Worm (Caenorhabditis elegans): Measurements from ENCODE around the gene nep-11.

- TF ChIP-seq C17E4.6 (GFP tag; IDR thresholded peaks at IDR 0.05) (no peak), T26A5.8 (tag; optimal IDR thresholded peaks at IDR 0.05) (no peak), efl-1 (GFP tag; optimal IDR thresholded peaks at IDR 0.05) (no peak), ceh-58 (GFP tag; IDR thresholded peaks at IDR 0.05) (no peak), ztf-26 (tag; optimal IDR thresholded peaks at IDR 0.05) (no peak), snpc-4 (GFP tag; optimal IDR thresholded peaks at IDR 0.05) (no peak), snpc-4 (tag; optimal IDR thresholded peaks at IDR 0.05) (no peak)
These were observed 22.5 kb downstream of the nep-11 start, which contains the start of gene nep-10 for ce11 chrII:3402854-3403253.
